Worm (Caenorhabditis elegans) whole organism, early embryonic: Measurements from ENCODE around the gene F48F7.3.

Experiments
- B0310.2 ChIP-seq: sonication (generic microtip); optimal IDR thresholded peaks from 2 replicates; lab custom pipeline; 2016; ENCODE audit warnings: mild to moderate bottlenecking, missing genetic modification characterization, missing compliant biosample characterization
- F13C5.2 ChIP-seq: sonication (generic microtip); optimal IDR thresholded peaks from 2 replicates; lab custom pipeline; 2017; ENCODE audit warnings: mild to moderate bottlenecking, missing genetic modification characterization, inconsistent platforms, missing compliant biosample characterization
- aly-1 ChIP-seq: sonication (generic microtip); optimal IDR thresholded peaks from 2 replicates; lab custom pipeline; 2016; ENCODE audit warnings: missing genetic modification characterization, missing compliant biosample characterization
- ama-1 ChIP-seq: fragments of 150-350 bp; optimal IDR thresholded peaks from 2 replicates; lab custom pipeline; 2014
- ceh-13 ChIP-seq: fragments of 200-800 bp; sonication (Bioruptor generic); optimal IDR thresholded peaks from 2 replicates; lab custom pipeline; 2018; ENCODE audit warnings: mild to moderate bottlenecking, missing genetic modification characterization, missing compliant biosample characterization
- ceh-36 ChIP-seq: sonication (generic microtip); optimal IDR thresholded peaks from 2 replicates; lab custom pipeline; 2016; ENCODE audit warnings: missing genetic modification characterization, inconsistent platforms, missing compliant biosample characterization
- ets-7 ChIP-seq: sonication (generic microtip); optimal IDR thresholded peaks from 2 replicates; lab custom pipeline; 2016; ENCODE audit warnings: missing genotype, missing genetic modification characterization, missing compliant biosample characterization
- flt-1 ChIP-seq: fragments of 200-800 bp; sonication (Bioruptor generic); IDR thresholded peaks from 2 replicates; pipeline ENCODE4 v1.3.6; 2022; ENCODE audit warnings: missing genetic modification characterization, missing compliant biosample characterization
- hmbx-1 ChIP-seq: sonication (generic microtip); optimal IDR thresholded peaks from 2 replicates; lab custom pipeline; 2016; ENCODE audit warnings: mild to moderate bottlenecking, missing genetic modification characterization, missing compliant biosample characterization
- hmg-4 ChIP-seq: fragments of 200-800 bp; sonication (Bioruptor generic); optimal IDR thresholded peaks from 2 replicates; lab custom pipeline; 2018; ENCODE audit warnings: mild to moderate bottlenecking, missing genetic modification characterization, missing compliant biosample characterization
- hnd-1 ChIP-seq: sonication (generic microtip); optimal IDR thresholded peaks from 2 replicates; lab custom pipeline; 2016; ENCODE audit warnings: missing genetic modification characterization, missing compliant biosample characterization
- pes-1 ChIP-seq: fragments of 200-800 bp; sonication (Bioruptor generic); IDR thresholded peaks from 2 replicates; pipeline ENCODE4 v1.3.6; 2022; ENCODE audit warnings: missing genetic modification reagents, missing genetic modification characterization, missing compliant biosample characterization
- scrt-1 ChIP-seq: fragments of 200-800 bp; sonication (Bioruptor generic); IDR thresholded peaks from 2 replicates; pipeline ENCODE4 v1.3.6; 2022; ENCODE audit warnings: missing genetic modification characterization, missing compliant biosample characterization
- sea-1 ChIP-seq: fragments of 200-800 bp; sonication (Bioruptor generic); conservative IDR thresholded peaks from 2 replicates; pipeline ENCODE4 v1.3.6; 2022; ENCODE audit warnings: missing genetic modification characterization, missing compliant biosample characterization
- tbx-11 ChIP-seq: fragments of 200-800 bp; sonication (Bioruptor generic); IDR thresholded peaks from 2 replicates; pipeline ENCODE4 v1.3.6; 2022; ENCODE audit warnings: missing genetic modification characterization, missing compliant biosample characterization
- tbx-37 ChIP-seq: fragments of 200-800 bp; sonication (Bioruptor generic); conservative IDR thresholded peaks from 2 replicates; pipeline ENCODE4 v1.3.6; 2022; ENCODE audit warnings: missing genetic modification reagents, missing genetic modification characterization, missing compliant biosample characterization
- tra-4 ChIP-seq: sonication (generic microtip); optimal IDR thresholded peaks from 2 replicates; lab custom pipeline; 2017; ENCODE audit warnings: missing genetic modification characterization, missing compliant biosample characterization

F48F7.3 gene

DNA sequence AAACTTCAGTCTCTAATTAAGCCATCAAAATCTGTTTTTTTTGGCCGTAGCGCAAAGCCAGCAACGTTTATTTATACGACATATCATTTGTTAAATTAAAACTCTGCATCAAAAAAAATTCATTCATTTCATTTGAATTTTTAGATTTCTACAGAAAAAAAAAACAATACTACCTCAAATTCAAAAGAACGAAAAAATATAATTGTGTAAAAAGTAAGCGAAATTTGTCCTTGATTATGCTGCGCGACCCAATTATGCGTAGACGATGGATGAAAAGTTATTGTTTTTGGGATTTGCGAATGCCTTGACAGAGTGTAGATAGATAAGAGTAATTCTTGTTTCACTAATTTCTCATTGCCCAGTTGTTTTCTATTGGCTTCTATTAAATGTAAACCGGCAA is at the start of gene F48F7.3:
F48F7.3 (plus strand) TSS at position 301 of the 400 bp plus-strand sequence.
- no peak for TF ChIP-seq tbx-37 (GFP tag; lab: Robert Waterston, UW)

DNA sequence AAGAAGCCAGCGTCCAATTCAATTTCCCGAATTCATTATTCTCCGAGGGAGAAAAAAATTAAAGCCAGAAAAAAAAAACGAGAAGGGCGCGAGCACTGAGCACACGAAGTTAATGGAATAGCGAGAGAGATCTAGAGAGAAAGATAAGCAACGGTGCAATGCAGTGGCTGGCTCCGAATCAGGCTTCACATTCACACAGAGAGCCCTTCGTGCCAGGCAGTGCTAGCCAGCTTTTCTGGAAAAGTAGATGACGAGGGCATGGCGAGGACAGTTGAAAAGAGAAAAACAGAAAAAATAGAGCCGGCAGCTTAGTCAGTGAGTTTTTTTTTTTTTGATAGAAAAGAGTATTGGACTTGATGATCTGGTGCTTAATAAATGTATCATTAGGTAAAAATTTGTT is 49.7 kb upstream of the F48F7.3 start:
- no peak for TF ChIP-seq aly-1
- TF ChIP-seq F13C5.2 (tag; lab: Kevin White, UChicago), result no peak
- TF ChIP-seq ama-1, result no peak
- no peak for TF ChIP-seq hmbx-1
- no peak for TF ChIP-seq flt-1 (GFP tag; lab: Robert Waterston, UW)
- no peak for TF ChIP-seq ets-7 (tag; lab: Kevin White, UChicago)
- no peak for TF ChIP-seq B0310.2
- no peak for TF ChIP-seq tra-4 (tag; lab: Kevin White, UChicago)
- TF ChIP-seq tbx-11 (GFP tag; lab: Robert Waterston, UW), result no peak
- TF ChIP-seq hmg-4 (GFP tag; lab: Kevin White, UChicago), result no peak
- no peak for TF ChIP-seq hnd-1 (tag; lab: Kevin White, UChicago)
- TF ChIP-seq pes-1, result no peak
- TF ChIP-seq ceh-13 (GFP tag; lab: Kevin White, UChicago), result no peak
- no peak for TF ChIP-seq scrt-1
- TF ChIP-seq tbx-37 (GFP tag; lab: Robert Waterston, UW), result no peak
- TF ChIP-seq sea-1 (GFP tag; lab: Robert Waterston, UW), result no peak
- TF ChIP-seq ceh-36 (tag; lab: Kevin White, UChicago), result no peak

DNA sequence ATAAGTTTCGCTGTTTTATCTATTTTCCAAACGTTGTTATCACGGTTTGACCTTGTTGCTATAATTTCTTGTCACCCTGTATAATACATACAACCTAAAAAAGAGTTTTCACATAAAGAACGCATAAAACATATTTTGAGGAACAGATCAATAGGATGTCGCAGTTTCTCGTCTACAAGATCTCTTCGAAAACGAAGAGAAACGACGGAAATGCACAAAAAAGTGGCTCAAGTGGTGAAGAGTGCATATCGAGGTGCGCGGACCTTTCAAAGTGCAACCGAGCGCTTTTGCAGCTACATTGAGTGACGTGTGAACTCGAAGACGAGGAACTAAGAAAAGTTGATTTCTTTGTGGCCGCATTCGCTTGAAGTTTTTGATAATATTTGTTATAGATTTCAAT is 49.0 kb upstream of the F48F7.3 start, which contains the start of gene Y26E6A.2:
Y26E6A.2 (minus strand) TSS at position 101 of the 400 bp plus-strand sequence.
- TF ChIP-seq flt-1 (GFP tag; lab: Robert Waterston, UW) (no peak), F13C5.2 (tag; lab: Kevin White, UChicago) (no peak), aly-1 (no peak), tbx-37 (GFP tag; lab: Robert Waterston, UW) (no peak), hmg-4 (GFP tag; lab: Kevin White, UChicago) (no peak), sea-1 (GFP tag; lab: Robert Waterston, UW) (no peak), scrt-1 (no peak), hnd-1 (tag; lab: Kevin White, UChicago) (no peak), ets-7 (tag; lab: Kevin White, UChicago) (no peak), tra-4 (tag; lab: Kevin White, UChicago) (no peak), ceh-36 (tag; lab: Kevin White, UChicago) (no peak), pes-1 (no peak), ama-1 (no peak), tbx-11 (GFP tag; lab: Robert Waterston, UW) (no peak)

DNA sequence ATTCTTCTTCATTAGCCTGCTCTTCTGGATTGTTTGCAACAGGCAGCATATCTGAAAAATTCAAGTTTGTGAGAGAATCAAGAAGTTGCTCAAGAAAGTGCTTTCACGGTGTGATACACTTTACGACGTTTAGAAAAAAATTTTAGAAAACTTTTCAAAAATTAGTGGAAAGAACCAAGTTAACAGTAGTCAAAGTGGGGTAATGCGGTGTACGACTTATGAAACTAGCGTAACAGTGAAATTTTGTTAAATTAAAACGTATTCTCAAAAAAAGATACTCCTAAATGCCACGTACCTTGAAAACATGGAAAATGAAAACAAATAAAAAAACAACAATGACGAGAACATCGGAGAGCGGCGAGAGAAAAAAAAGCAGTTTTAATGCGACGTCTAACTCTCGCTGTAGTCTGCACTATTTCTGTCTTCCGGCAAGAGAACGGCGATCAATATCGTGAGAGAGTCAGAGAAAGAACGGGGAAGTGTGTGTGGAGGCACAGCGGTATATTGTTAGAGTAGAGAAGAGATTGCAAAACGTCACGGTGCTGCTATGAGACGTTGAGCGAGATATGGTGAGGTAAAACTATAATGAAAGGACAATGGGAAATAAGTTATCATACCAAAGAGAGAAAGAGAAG is 46.1 kb upstream of the F48F7.3 start, which contains the start of gene ekl-5:
ekl-5 (minus strand) TSS at position 51 of the 635 bp plus-strand sequence.
- TF ChIP-seq ama-1 (no peak), hmg-4 (GFP tag; lab: Kevin White, UChicago) (peak; percentile 11)

DNA sequence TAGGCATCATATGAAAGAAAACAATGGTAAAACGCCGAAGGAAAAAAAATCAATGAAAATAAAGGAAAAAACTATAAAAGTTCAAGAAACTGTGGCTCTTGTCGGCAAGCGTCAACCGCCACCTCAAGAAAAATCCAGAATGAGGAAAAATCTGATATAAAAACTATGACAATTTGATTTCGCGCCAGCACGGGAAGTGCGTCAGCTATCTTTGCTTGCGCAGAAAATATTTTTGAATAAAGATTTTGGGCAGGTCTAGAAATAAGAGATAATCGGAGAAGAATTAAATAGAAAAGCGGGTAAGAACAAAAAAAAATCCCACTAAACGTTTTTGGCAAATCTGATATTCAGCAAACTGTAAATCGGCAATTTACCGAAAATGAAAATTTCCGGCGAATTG is 45.2 kb upstream of the F48F7.3 start:
- TF ChIP-seq tra-4 (tag; lab: Kevin White, UChicago), result no peak
- TF ChIP-seq ets-7 (tag; lab: Kevin White, UChicago), result no peak
- TF ChIP-seq ceh-36 (tag; lab: Kevin White, UChicago), result no peak
- no peak for TF ChIP-seq hmbx-1
- TF ChIP-seq flt-1 (GFP tag; lab: Robert Waterston, UW), result no peak
- no peak for TF ChIP-seq tbx-11 (GFP tag; lab: Robert Waterston, UW)

DNA sequence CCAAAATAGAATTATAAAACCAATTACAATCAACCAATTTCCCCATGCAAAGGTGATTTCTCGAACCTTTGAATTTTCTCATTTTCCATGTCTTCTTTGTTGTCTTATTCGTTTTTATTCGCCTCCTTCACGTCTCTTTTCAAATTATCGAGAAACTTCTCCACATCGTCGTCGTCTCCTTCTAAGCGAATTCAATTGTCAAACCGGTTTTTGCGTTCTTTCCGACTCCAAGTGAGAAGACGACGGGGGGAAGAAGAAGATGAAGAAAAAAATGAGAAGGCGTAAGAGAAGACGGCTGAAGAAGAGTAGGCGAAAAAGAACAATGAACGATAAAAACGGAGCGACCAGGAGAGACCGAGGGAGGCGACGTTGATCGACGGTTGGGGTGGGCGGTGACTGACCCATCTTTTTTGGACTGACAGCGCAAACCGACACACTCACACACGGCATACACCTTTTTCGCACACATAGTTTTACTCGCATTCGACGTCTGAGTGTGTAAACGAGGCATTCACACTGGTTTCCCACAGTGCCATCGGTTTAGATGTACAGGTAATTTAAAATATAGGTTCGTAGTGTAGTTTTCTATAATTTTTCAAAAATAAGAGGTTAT is 42.8 kb upstream of the F48F7.3 start:
- TF ChIP-seq hmg-4 (GFP tag; lab: Kevin White, UChicago), result peak; percentile 22
- TF ChIP-seq ceh-13 (GFP tag; lab: Kevin White, UChicago), result no peak

DNA sequence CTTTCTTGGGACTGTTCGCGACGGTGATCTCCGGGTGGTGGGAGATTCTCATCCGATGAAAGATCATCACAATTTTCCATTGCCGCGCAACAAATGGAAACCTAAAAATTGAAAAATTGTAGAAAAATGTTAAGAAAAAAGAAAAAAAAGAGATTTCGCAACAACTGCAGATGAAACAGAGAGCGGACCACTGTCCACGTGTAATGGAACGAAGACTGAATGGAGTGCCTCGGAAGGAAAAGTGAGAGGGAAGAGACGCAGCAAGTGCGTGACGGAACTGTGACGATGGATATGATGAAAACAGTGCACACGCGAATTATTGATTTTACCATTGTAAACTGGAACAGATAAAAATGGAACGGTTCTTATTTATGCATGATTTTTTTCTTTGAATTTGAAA is 37.3 kb upstream of the F48F7.3 start, which contains the start of gene meg-2:
meg-2 (minus strand) TSS at position 101 of the 400 bp plus-strand sequence.
- TF ChIP-seq hmg-4 (GFP tag; lab: Kevin White, UChicago) (no peak), hmbx-1 (no peak), ama-1 (no peak), flt-1 (GFP tag; lab: Robert Waterston, UW) (no peak), ceh-13 (GFP tag; lab: Kevin White, UChicago) (no peak), F13C5.2 (tag; lab: Kevin White, UChicago) (no peak), tbx-11 (GFP tag; lab: Robert Waterston, UW) (no peak), sea-1 (GFP tag; lab: Robert Waterston, UW) (no peak), tra-4 (tag; lab: Kevin White, UChicago) (no peak), pes-1 (no peak), B0310.2 (no peak), tbx-37 (GFP tag; lab: Robert Waterston, UW) (no peak), aly-1 (no peak), ceh-36 (tag; lab: Kevin White, UChicago) (no peak), ets-7 (tag; lab: Kevin White, UChicago) (no peak)

DNA sequence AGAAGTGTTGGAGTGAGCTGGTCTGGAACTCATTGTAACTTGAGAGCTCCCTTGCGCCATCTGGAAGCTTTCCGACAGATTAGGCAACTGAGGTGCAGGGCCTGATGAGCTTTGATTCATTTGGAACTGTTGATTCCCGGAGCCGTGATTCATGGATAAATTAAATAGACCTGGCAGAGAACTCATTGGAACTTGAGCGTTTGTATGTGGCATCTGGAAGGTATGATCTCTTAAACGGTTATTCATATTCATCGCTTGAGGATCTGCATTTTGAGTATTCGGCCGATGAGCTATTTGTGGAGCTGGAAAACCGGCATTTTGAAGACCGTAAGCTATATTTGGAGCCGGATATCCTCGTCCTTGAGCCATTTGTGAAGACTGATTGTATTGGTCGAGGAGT is 34.8 kb upstream of the F48F7.3 start:
- no peak for TF ChIP-seq tbx-11 (GFP tag; lab: Robert Waterston, UW)
- no peak for TF ChIP-seq hnd-1 (tag; lab: Kevin White, UChicago)
- no peak for TF ChIP-seq hmg-4 (GFP tag; lab: Kevin White, UChicago)
- no peak for TF ChIP-seq tbx-37 (GFP tag; lab: Robert Waterston, UW)
- no peak for TF ChIP-seq pes-1
- TF ChIP-seq ceh-36 (tag; lab: Kevin White, UChicago), result no peak
- no peak for TF ChIP-seq hmbx-1
- no peak for TF ChIP-seq scrt-1
- no peak for TF ChIP-seq ets-7 (tag; lab: Kevin White, UChicago)
- no peak for TF ChIP-seq ama-1
- no peak for TF ChIP-seq sea-1 (GFP tag; lab: Robert Waterston, UW)
- no peak for TF ChIP-seq ceh-13 (GFP tag; lab: Kevin White, UChicago)
- no peak for TF ChIP-seq aly-1
- TF ChIP-seq B0310.2, result no peak
- TF ChIP-seq F13C5.2 (tag; lab: Kevin White, UChicago), result no peak
- TF ChIP-seq flt-1 (GFP tag; lab: Robert Waterston, UW), result no peak
